Worm (Caenorhabditis elegans) whole organism, young adult: Measurements from ENCODE around the gene clec-56.

ENCODE experiments used
- B0336.3 ChIP-seq: fragments of 200-800 bp; sonication (Bioruptor generic); IDR thresholded peaks from 2 replicates; pipeline ENCODE4 v1.3.6; 2022; ENCODE audit warnings: missing genetic modification characterization, missing compliant biosample characterization
- C17E4.6 ChIP-seq: fragments of 200-800 bp; sonication (Bioruptor generic); IDR thresholded peaks from 2 replicates; pipeline ENCODE4 v1.3.6; 2022; ENCODE audit warnings: missing genetic modification reagents, missing genetic modification characterization, missing compliant biosample characterization
- F23B12.7 ChIP-seq: sonication (generic microtip); optimal IDR thresholded peaks from 2 replicates; lab custom pipeline; 2017; ENCODE audit warnings: missing genetic modification characterization, mild to moderate bottlenecking, missing compliant biosample characterization, antibody characterized with exemption, moderate library complexity; ENCODE audit not compliant: insufficient read depth
- F33H1.4 ChIP-seq: fragments of 200-800 bp; sonication (Bioruptor generic); IDR thresholded peaks from 2 replicates; pipeline ENCODE4 v1.3.6; 2022; ENCODE audit warnings: missing genetic modification reagents, missing genetic modification characterization, missing compliant biosample characterization
- F37B4.10 ChIP-seq: fragments of 200-800 bp; sonication (Bioruptor generic); IDR thresholded peaks from 2 replicates; pipeline ENCODE4 v1.3.6; 2022; ENCODE audit warnings: missing genetic modification characterization, missing compliant biosample characterization
- F39B2.1 ChIP-seq: fragments of 200-800 bp; sonication (Bioruptor generic); IDR thresholded peaks from 2 replicates; pipeline ENCODE4 v1.3.6; 2022; ENCODE audit warnings: missing genetic modification reagents, missing genetic modification characterization, missing compliant biosample characterization
- F49E8.2 ChIP-seq: sonication (generic microtip); optimal IDR thresholded peaks from 3 replicates; lab custom pipeline; 2017; ENCODE audit warnings: missing genetic modification characterization, mild to moderate bottlenecking, missing compliant biosample characterization, antibody characterized with exemption, moderate library complexity; ENCODE audit not compliant: insufficient read depth
- F55B11.4 ChIP-seq: sonication (generic microtip); optimal IDR thresholded peaks from 2 replicates; lab custom pipeline; 2016; ENCODE audit warnings: missing compliant biosample characterization, missing genetic modification characterization, borderline replicate concordance; ENCODE audit not compliant: insufficient read depth
- F57C9.4 ChIP-seq: sonication (generic microtip); optimal IDR thresholded peaks from 2 replicates; lab custom pipeline; 2017; ENCODE audit warnings: mild to moderate bottlenecking, missing genetic modification characterization, missing compliant biosample characterization
- Y53F4B.3 ChIP-seq: fragments of 200-800 bp; sonication (Bioruptor generic); IDR thresholded peaks from 2 replicates; pipeline ENCODE4 v1.3.6; 2022; ENCODE audit warnings: missing genetic modification reagents, missing genetic modification characterization, missing compliant biosample characterization
- Y67H2A.10 ChIP-seq: fragments of 200-800 bp; sonication (Bioruptor generic); conservative IDR thresholded peaks from 2 replicates; pipeline ENCODE4 v1.3.6; 2022; ENCODE audit warnings: missing genetic modification reagents, missing genetic modification characterization, missing compliant biosample characterization
- aptf-2 ChIP-seq: fragments of 200-800 bp; sonication (Bioruptor generic); conservative IDR thresholded peaks from 2 replicates; pipeline ENCODE4 v1.3.6; 2022; ENCODE audit warnings: missing genetic modification reagents, missing genetic modification characterization, missing compliant biosample characterization
- attf-3 ChIP-seq: fragments of 200-800 bp; sonication (Bioruptor generic); conservative IDR thresholded peaks from 2 replicates; pipeline ENCODE4 v1.3.6; 2022; ENCODE audit warnings: missing genetic modification reagents, missing genetic modification characterization, missing compliant biosample characterization
- attf-6 ChIP-seq: fragments of 200-800 bp; sonication (Bioruptor generic); IDR thresholded peaks from 2 replicates; pipeline ENCODE4 v1.3.6; 2022; ENCODE audit warnings: missing genetic modification reagents, missing genetic modification characterization, missing compliant biosample characterization
- bed-2 ChIP-seq: fragments of 200-800 bp; sonication (Bioruptor generic); IDR thresholded peaks from 2 replicates; pipeline ENCODE4 v1.3.6; 2022; ENCODE audit warnings: missing genetic modification reagents, missing genetic modification characterization, missing compliant biosample characterization
- ccch-3 ChIP-seq: fragments of 200-800 bp; sonication (Bioruptor generic); optimal IDR thresholded peaks from 2 replicates; lab custom pipeline; 2018; ENCODE audit warnings: mild to moderate bottlenecking, missing genetic modification characterization, missing compliant biosample characterization
- cebp-1 ChIP-seq, 2 experiments: fragments of 200-800 bp in 1 of 2; sonication (Bioruptor generic) in 1 of 2; sonication (generic microtip) in 1 of 2; IDR thresholded peaks in 1 of 2; optimal IDR thresholded peaks in 1 of 2; 2 replicates each; pipeline versions ENCODE4 v1.3.6 to Lab custom; 2017 to 2022; ENCODE audit warnings: missing compliant biosample characterization in 2 of 2, missing genetic modification characterization in 2 of 2, mild to moderate bottlenecking in 1 of 2, missing genetic modification reagents in 1 of 2, moderate library complexity in 1 of 2
- cebp-2 ChIP-seq: fragments of 200-800 bp; sonication (Bioruptor generic); IDR thresholded peaks from 2 replicates; pipeline ENCODE4 v1.3.6; 2022; ENCODE audit warnings: missing genetic modification characterization, missing compliant biosample characterization
- ceh-79 ChIP-seq: sonication (generic microtip); optimal IDR thresholded peaks from 2 replicates; lab custom pipeline; 2017; ENCODE audit warnings: mild to moderate bottlenecking, missing genetic modification characterization, missing compliant biosample characterization
- ceh-91 ChIP-seq: fragments of 200-800 bp; sonication (Bioruptor generic); IDR thresholded peaks from 2 replicates; pipeline ENCODE4 v1.3.6; 2022; ENCODE audit warnings: missing genetic modification reagents, missing genetic modification characterization, missing compliant biosample characterization
- chd-7 ChIP-seq: sonication (generic microtip); optimal IDR thresholded peaks from 2 replicates; lab custom pipeline; 2016; ENCODE audit warnings: mild to moderate bottlenecking, missing genetic modification characterization, moderate library complexity, missing compliant biosample characterization
- dox-1 ChIP-seq: fragments of 200-800 bp; sonication (Bioruptor generic); IDR thresholded peaks from 2 replicates; pipeline ENCODE4 v1.3.6; 2022; ENCODE audit warnings: missing genetic modification reagents, missing genetic modification characterization, missing compliant biosample characterization
- dpl-1 ChIP-seq: fragments of 150-350 bp; optimal IDR thresholded peaks from 2 replicates; lab custom pipeline; 2014; ENCODE audit warnings: missing biosample characterization, missing genetic modification reagents, missing genetic modification characterization
- efl-1 ChIP-seq: fragments of 150-350 bp; optimal IDR thresholded peaks from 2 replicates; lab custom pipeline; 2014; ENCODE audit warnings: missing biosample characterization, missing genetic modification reagents, missing genetic modification characterization
- fkh-3 ChIP-seq: sonication (generic microtip); optimal IDR thresholded peaks from 2 replicates; lab custom pipeline; 2016; ENCODE audit warnings: mild to moderate bottlenecking, missing genetic modification characterization, missing compliant biosample characterization
- him-1 ChIP-seq: sonication (generic microtip); optimal IDR thresholded peaks from 2 replicates; lab custom pipeline; 2016; ENCODE audit warnings: missing genotype, missing genetic modification reagents, missing genetic modification characterization, missing compliant biosample characterization
- hsf-1 ChIP-seq: fragments of 200-800 bp; sonication (Bioruptor generic); IDR thresholded peaks from 2 replicates; pipeline ENCODE4 v1.3.6; 2022; ENCODE audit warnings: missing genetic modification reagents, missing genetic modification characterization, missing compliant biosample characterization
- lin-26 ChIP-seq: fragments of 200-800 bp; sonication (Bioruptor generic); IDR thresholded peaks from 2 replicates; pipeline ENCODE4 v1.3.6; 2022; ENCODE audit warnings: missing genetic modification reagents, missing genetic modification characterization, missing compliant biosample characterization
- lin-35 ChIP-seq, 3 experiments: fragments of 150-350 bp in 2 of 3; sonication (generic microtip) in 1 of 3; optimal IDR thresholded peaks; 2 replicates each; lab custom pipeline; 2014 to 2018; ENCODE audit warnings: missing biosample characterization in 3 of 3, missing genetic modification characterization in 3 of 3, missing genetic modification reagents in 3 of 3
- lir-1 ChIP-seq: fragments of 200-800 bp; sonication (Bioruptor generic); conservative IDR thresholded peaks from 2 replicates; pipeline ENCODE4 v1.3.6; 2022; ENCODE audit warnings: missing genetic modification reagents, missing genetic modification characterization, missing compliant biosample characterization
- lsl-1 ChIP-seq: fragments of 200-800 bp; sonication (Bioruptor generic); optimal IDR thresholded peaks from 2 replicates; lab custom pipeline; 2018; ENCODE audit warnings: mild to moderate bottlenecking, missing genetic modification characterization, moderate library complexity, missing compliant biosample characterization
- madf-3 ChIP-seq: fragments of 200-800 bp; sonication (Bioruptor generic); IDR thresholded peaks from 2 replicates; pipeline ENCODE4 v1.3.6; 2022; ENCODE audit warnings: missing genetic modification reagents, missing genetic modification characterization, missing compliant biosample characterization
- madf-6 ChIP-seq: fragments of 200-800 bp; sonication (Bioruptor generic); IDR thresholded peaks from 2 replicates; pipeline ENCODE4 v1.3.6; 2022; ENCODE audit warnings: missing genetic modification reagents, missing genetic modification characterization, missing compliant biosample characterization
- nfya-2 ChIP-seq: fragments of 200-800 bp; sonication (Bioruptor generic); IDR thresholded peaks from 2 replicates; pipeline ENCODE4 v1.3.6; 2022; ENCODE audit warnings: missing genetic modification reagents, missing genetic modification characterization, missing compliant biosample characterization
- nhr-120 ChIP-seq: fragments of 200-800 bp; sonication (Bioruptor generic); IDR thresholded peaks from 2 replicates; pipeline ENCODE4 v1.3.6; 2022; ENCODE audit warnings: missing genetic modification characterization, missing compliant biosample characterization
- nhr-179 ChIP-seq: sonication (generic microtip); optimal IDR thresholded peaks from 2 replicates; lab custom pipeline; 2016; ENCODE audit warnings: mild to moderate bottlenecking, missing genetic modification characterization, missing compliant biosample characterization
- nhr-80 ChIP-seq: sonication (generic microtip); optimal IDR thresholded peaks from 2 replicates; lab custom pipeline; 2016; ENCODE audit warnings: missing genetic modification characterization, missing compliant biosample characterization
- nhr-90 ChIP-seq: sonication (generic microtip); optimal IDR thresholded peaks from 2 replicates; lab custom pipeline; 2016; ENCODE audit warnings: missing genotype, mild to moderate bottlenecking, missing genetic modification characterization, missing compliant biosample characterization
- rec-8 ChIP-seq, 2 experiments: sonication (generic microtip); optimal IDR thresholded peaks; 2 replicates each; lab custom pipeline; 2016; ENCODE audit warnings: mild to moderate bottlenecking in 2 of 2, missing genetic modification characterization in 2 of 2, missing genetic modification reagents in 2 of 2, missing genotype in 2 of 2, missing biosample characterization in 1 of 2, missing compliant biosample characterization in 1 of 2, moderate library complexity in 1 of 2
- snpc-3.4 ChIP-seq: sonication (generic microtip); optimal IDR thresholded peaks from 2 replicates; lab custom pipeline; 2017; ENCODE audit warnings: missing genetic modification characterization, mild to moderate bottlenecking, missing compliant biosample characterization, antibody characterized with exemption, moderate library complexity, missing genotype, missing genetic modification reagents
- snpc-4 ChIP-seq, 5 experiments: fragments of 150-350 bp in 1 of 5; sonication (generic microtip) in 4 of 5; optimal IDR thresholded peaks; 2 replicates each; lab custom pipeline; 2014 to 2018; ENCODE audit warnings: missing genetic modification characterization in 5 of 5, missing biosample characterization in 3 of 5, antibody characterized with exemption in 2 of 5, mild to moderate bottlenecking in 2 of 5, missing compliant biosample characterization in 2 of 5, missing genotype in 2 of 5, moderate library complexity in 2 of 5, missing genetic modification reagents in 1 of 5
- somi-1 ChIP-seq: fragments of 200-800 bp; sonication (Bioruptor generic); optimal IDR thresholded peaks from 2 replicates; lab custom pipeline; 2018; ENCODE audit warnings: mild to moderate bottlenecking, missing genetic modification characterization, missing compliant biosample characterization
- tbp1 ChIP-seq: fragments of 200-800 bp; sonication (Bioruptor generic); optimal IDR thresholded peaks from 2 replicates; lab custom pipeline; 2018; ENCODE audit warnings: mild to moderate bottlenecking, missing genetic modification characterization, missing compliant biosample characterization
- tbx-9 ChIP-seq: sonication (generic microtip); optimal IDR thresholded peaks from 2 replicates; lab custom pipeline; 2016; ENCODE audit warnings: borderline replicate concordance, missing genetic modification characterization, inconsistent platforms, missing compliant biosample characterization
- ztf-22 ChIP-seq: fragments of 200-800 bp; sonication (Bioruptor generic); optimal IDR thresholded peaks from 2 replicates; lab custom pipeline; 2018; ENCODE audit warnings: mild to moderate bottlenecking, missing genetic modification characterization, moderate library complexity, missing compliant biosample characterization
- ztf-26 ChIP-seq: sonication (generic microtip); optimal IDR thresholded peaks from 2 replicates; lab custom pipeline; 2017; ENCODE audit warnings: missing genetic modification characterization, missing compliant biosample characterization
- ztf-28 ChIP-seq: fragments of 200-800 bp; sonication (Bioruptor generic); IDR thresholded peaks from 2 replicates; pipeline ENCODE4 v1.3.6; 2022; ENCODE audit warnings: missing genetic modification reagents, missing genetic modification characterization, missing compliant biosample characterization

clec-56 gene

DNA sequence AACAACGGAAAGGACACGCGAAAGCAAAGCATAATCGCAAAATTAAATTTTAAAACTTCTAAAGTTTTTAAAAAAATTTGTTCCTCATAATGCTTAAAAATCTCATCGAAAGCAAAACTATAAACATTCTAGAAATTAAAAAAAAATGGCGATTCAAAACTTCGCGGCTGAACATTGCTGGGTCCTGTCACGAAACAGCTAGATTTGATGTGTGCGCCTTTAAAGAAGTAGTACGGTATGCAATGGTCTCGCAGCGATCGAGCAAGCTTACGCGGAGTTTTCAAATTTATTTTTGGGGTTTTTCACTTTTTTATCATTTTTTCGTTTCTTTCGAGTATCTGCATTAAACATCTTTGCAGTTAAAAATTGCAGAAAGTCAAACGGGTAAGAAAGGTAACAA, 17.1 kb upstream of the clec-56 start, which contains the start of gene coh-3:
TSS of gene coh-3 (plus strand) at position 353 of the 400 bp plus-strand sequence.
- no peak for TF ChIP-seq F55B11.4 (tag; lab: Kevin White, UChicago)
- TF ChIP-seq snpc-3.4 (tag; lab: Kevin White, UChicago): peak; percentile 95
- TF ChIP-seq bed-2 (GFP tag; lab: Robert Waterston, UW): no peak
- peak; percentile 61; the same call in 1 of the 2 replicates for TF ChIP-seq Y53F4B.3 (GFP tag; lab: Robert Waterston, UW)
- TF ChIP-seq fkh-3 (tag; lab: Kevin White, UChicago): no peak
- peak; percentile 53; the same call in 1 of the 2 replicates for TF ChIP-seq lir-1 (GFP tag; lab: Robert Waterston, UW)
- TF ChIP-seq aptf-2 (GFP tag; lab: Robert Waterston, UW): peak; percentile 65; the same call in 1 of the 2 replicates
- peak; percentile 53; the same call in 1 of the 2 replicates for TF ChIP-seq B0336.3
- TF ChIP-seq nhr-120: no peak
- peak; percentile 96 for TF ChIP-seq efl-1 (GFP tag; lab: Kevin White, UChicago)
- peak; percentile 99 for TF ChIP-seq F33H1.4 (GFP tag; lab: Robert Waterston, UW)
- TF ChIP-seq lsl-1: peak; percentile 99
- TF ChIP-seq chd-7: no peak
- peak; percentile 93 for TF ChIP-seq hsf-1 (GFP tag; lab: Robert Waterston, UW)
- TF ChIP-seq tbp1 (GFP tag; lab: Kevin White, UChicago): peak; percentile 69
- peak; percentile 53; the same call in 1 of the 2 replicates for TF ChIP-seq ztf-28 (GFP tag; lab: Robert Waterston, UW)
- no peak for TF ChIP-seq nhr-80 (tag; lab: Kevin White, UChicago)
- no peak for TF ChIP-seq nhr-90 (tag; lab: Kevin White, UChicago)
- no peak for TF ChIP-seq rec-8 (tag; optimal IDR thresholded peaks at IDR 0.05; lab: Kevin White, UChicago)
- TF ChIP-seq attf-3 (GFP tag; lab: Robert Waterston, UW): no peak
- TF ChIP-seq ceh-91: peak; percentile 96
- peak; percentile 99 for TF ChIP-seq madf-6
- peak; percentile 81 for TF ChIP-seq dox-1 (GFP tag; lab: Robert Waterston, UW)
- peak; percentile 90 for TF ChIP-seq dpl-1 (GFP tag; lab: Kevin White, UChicago)
- TF ChIP-seq F49E8.2: peak; percentile 94
- TF ChIP-seq him-1 (tag; lab: Kevin White, UChicago): peak; percentile 53
- TF ChIP-seq F37B4.10: no peak
- peak; percentile 70 for TF ChIP-seq attf-6 (GFP tag; lab: Robert Waterston, UW)
- TF ChIP-seq tbx-9 (tag; lab: Kevin White, UChicago): no peak
- TF ChIP-seq madf-3 (GFP tag; lab: Robert Waterston, UW): peak; percentile 90
- TF ChIP-seq F57C9.4: no peak
- no peak for TF ChIP-seq ccch-3 (GFP tag; lab: Kevin White, UChicago)
- TF ChIP-seq lin-35 (GFP tag; optimal IDR thresholded peaks at IDR 0.05; lab: Kevin White, UChicago): peak in 1 of 3 experiments; percentile 30
- TF ChIP-seq cebp-2 (GFP tag; lab: Robert Waterston, UW): no peak
- 0 out of 2 replicates have a peak, but pooled peaks have one; percentile 25 for TF ChIP-seq Y67H2A.10
- TF ChIP-seq somi-1 (GFP tag; lab: Kevin White, UChicago): no peak
- TF ChIP-seq F39B2.1 (GFP tag; lab: Robert Waterston, UW): no peak
- no peak for TF ChIP-seq ztf-26 (tag; lab: Kevin White, UChicago)
- no peak for TF ChIP-seq nhr-179 (tag; lab: Kevin White, UChicago)
- no peak for TF ChIP-seq snpc-4 (GFP tag; optimal IDR thresholded peaks at IDR 0.05; lab: Kevin White, UChicago)
- TF ChIP-seq snpc-4 (tag; optimal IDR thresholded peaks at IDR 0.05; lab: Kevin White, UChicago): peak in 3 of 4 experiments; percentile 46 to 74 (median 71)
- no peak for TF ChIP-seq nfya-2 (GFP tag; lab: Robert Waterston, UW)
- no peak for TF ChIP-seq ceh-79 (tag; lab: Kevin White, UChicago)
- TF ChIP-seq F23B12.7 (tag; lab: Kevin White, UChicago): peak; percentile 65
- no peak for TF ChIP-seq cebp-1 (GFP tag; IDR thresholded peaks at IDR 0.05; lab: Robert Waterston, UW)
- no peak for TF ChIP-seq cebp-1 (tag; optimal IDR thresholded peaks at IDR 0.05; lab: Kevin White, UChicago)
- no peak for TF ChIP-seq ztf-22 (GFP tag; lab: Kevin White, UChicago)
- no peak for TF ChIP-seq lin-26 (GFP tag; lab: Robert Waterston, UW)
- peak; percentile 78; the same call in 1 of the 2 replicates for TF ChIP-seq C17E4.6 (GFP tag; lab: Robert Waterston, UW)
